Worm (Caenorhabditis elegans): ENCODE data around the gene frpr-19.

The frpr-19 gene

DNA sequence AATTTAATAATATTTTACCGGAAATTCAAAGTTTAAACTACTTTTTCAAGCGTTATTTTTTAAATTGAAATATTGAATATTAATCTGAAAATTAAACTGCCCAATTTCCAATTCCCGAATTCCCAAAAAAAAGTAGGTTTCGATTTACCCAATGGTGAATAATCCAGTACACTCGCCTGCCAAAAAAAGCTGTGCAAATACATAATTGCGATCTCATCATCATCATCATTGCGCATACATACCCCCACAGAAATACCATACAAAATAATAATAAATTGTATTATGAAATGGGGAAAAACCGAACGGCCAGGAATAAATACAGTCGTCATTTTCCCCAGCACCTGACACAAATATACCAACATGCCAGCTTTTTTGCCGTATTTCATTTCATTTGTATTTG is 9.6 kb downstream of the frpr-19 start, which contains the start of gene Y41D4A.1:
TSS of gene Y41D4A.1 (plus strand) at position 301 of the 400 bp plus-strand sequence.
- no peak for TF ChIP-seq skn-1 (tag; optimal IDR thresholded peaks at IDR 0.05)
- TF ChIP-seq nhr-10 (tag; optimal IDR thresholded peaks at IDR 0.05) = no peak
- no peak for TF ChIP-seq unc-62 (GFP tag; optimal IDR thresholded peaks at IDR 0.05)
- no peak for TF ChIP-seq aly-2 (tag; optimal IDR thresholded peaks at IDR 0.05)
- no peak for TF ChIP-seq peb-1 (tag; optimal IDR thresholded peaks at IDR 0.05)
- TF ChIP-seq ztf-11 (tag; optimal IDR thresholded peaks at IDR 0.05) = no peak
- TF ChIP-seq sem-4 (tag; optimal IDR thresholded peaks at IDR 0.05) = no peak
- TF ChIP-seq alr-1 (tag; optimal IDR thresholded peaks at IDR 0.05) = no peak
- no peak for TF ChIP-seq ceh-82 (tag; optimal IDR thresholded peaks at IDR 0.05)
- no peak for TF ChIP-seq mdl-1 (tag; optimal IDR thresholded peaks at IDR 0.05)
- no peak for TF ChIP-seq zag-1 (tag; optimal IDR thresholded peaks at IDR 0.05)
- TF ChIP-seq nhr-77 (tag; optimal IDR thresholded peaks at IDR 0.05) = no peak
- no peak for TF ChIP-seq lsy-2 (tag; optimal IDR thresholded peaks at IDR 0.05)

DNA sequence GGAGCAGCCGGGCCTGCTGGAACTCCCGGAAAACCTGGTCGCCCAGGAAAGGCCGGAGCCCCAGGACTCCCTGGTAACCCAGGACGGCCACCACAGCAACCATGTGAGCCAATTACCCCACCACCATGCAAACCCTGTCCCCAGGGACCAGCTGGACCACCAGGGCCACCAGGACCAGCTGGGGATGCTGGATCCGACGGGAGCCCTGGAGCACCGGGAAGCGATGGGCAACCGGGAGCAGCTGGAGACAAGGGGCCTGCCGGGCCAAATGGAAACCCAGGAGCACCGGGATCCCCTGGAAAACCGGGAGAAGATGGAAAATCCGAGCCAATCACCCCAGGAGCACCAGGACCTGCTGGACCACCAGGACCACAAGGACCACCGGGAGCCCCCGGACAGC is 12.4 kb downstream of the frpr-19 start:
- TF ChIP-seq egl-27 (tag; optimal IDR thresholded peaks at IDR 0.05) (no peak), nhr-21 (tag; optimal IDR thresholded peaks at IDR 0.05) (no peak), skn-1 (tag; optimal IDR thresholded peaks at IDR 0.05) (no peak), gmeb-1 (tag; optimal IDR thresholded peaks at IDR 0.05) (no peak), unc-62 (GFP tag; optimal IDR thresholded peaks at IDR 0.05) (no peak), mdl-1 (tag; optimal IDR thresholded peaks at IDR 0.05) (no peak), crh-2 (tag; optimal IDR thresholded peaks at IDR 0.05) (no peak), ceh-16 (tag; optimal IDR thresholded peaks at IDR 0.05) (no peak), sma-3 (GFP tag; optimal IDR thresholded peaks at IDR 0.05) (no peak), ztf-11 (tag; optimal IDR thresholded peaks at IDR 0.05) (no peak)

DNA sequence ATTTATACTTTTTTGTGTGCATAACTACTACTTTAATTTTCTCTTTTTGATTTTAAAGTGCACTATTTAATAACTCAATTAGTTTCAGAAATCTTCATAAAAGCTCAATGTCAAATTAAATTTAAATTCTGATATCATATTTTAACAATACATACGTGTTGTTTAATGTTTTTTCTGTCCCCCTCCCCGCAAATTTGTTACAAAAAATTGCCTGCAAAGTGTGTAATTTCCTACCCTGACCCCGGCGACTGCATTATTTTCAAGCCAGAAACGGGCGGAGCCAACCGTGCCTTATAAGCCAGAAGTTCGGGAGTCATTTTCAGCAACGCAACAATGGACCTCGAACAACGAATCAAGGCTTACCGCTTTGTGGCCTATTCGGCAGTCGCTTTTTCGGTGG is 13.2 kb downstream of the frpr-19 start, which contains the start of gene col-108:
TSS of gene col-108 (plus strand) at position 301 of the 400 bp plus-strand sequence.
- TF ChIP-seq nhr-129 (tag; optimal IDR thresholded peaks at IDR 0.05) = no peak
- no peak for TF ChIP-seq ama-1 (optimal IDR thresholded peaks at IDR 0.05)
- no peak for TF ChIP-seq nhr-12 (tag; optimal IDR thresholded peaks at IDR 0.05)
- no peak for TF ChIP-seq lin-11 (tag; optimal IDR thresholded peaks at IDR 0.05)
- TF ChIP-seq sma-3 (GFP tag; optimal IDR thresholded peaks at IDR 0.05) = no peak

DNA sequence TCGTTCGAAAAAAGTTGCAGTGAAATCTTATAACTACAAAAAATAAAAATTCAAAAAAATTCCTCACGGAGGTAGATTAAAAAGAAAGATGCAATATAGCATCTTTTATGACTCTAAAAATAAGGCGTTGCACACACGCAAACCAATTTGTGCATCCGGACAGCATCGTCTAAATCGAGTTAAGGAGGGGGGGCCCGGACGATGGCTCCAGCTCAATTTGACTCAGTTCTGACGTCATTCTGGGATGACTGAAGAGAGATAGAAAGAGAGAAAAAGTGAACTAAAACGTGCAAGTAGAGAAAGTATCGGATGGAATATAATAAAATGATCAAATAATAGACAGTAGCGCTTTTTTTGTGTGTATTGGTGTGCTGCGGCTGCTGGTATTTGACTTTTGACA is 15.5 kb downstream of the frpr-19 start:
- TF ChIP-seq lsy-2 (tag; optimal IDR thresholded peaks at IDR 0.05) (peak in 1 of 2 experiments; percentile 54), unc-39 (tag; optimal IDR thresholded peaks at IDR 0.05) (no peak), mdl-1 (tag; optimal IDR thresholded peaks at IDR 0.05) (peak in 1 of 2 experiments; percentile 46), peb-1 (tag; optimal IDR thresholded peaks at IDR 0.05) (no peak), nhr-129 (tag; optimal IDR thresholded peaks at IDR 0.05) (peak; percentile 27), F13H6.1 (tag; optimal IDR thresholded peaks at IDR 0.05) (peak; percentile 56), lin-13 (GFP tag; optimal IDR thresholded peaks at IDR 0.05) (no peak), snpc-4 (tag; optimal IDR thresholded peaks at IDR 0.05) (no peak), blmp-1 (tag; optimal IDR thresholded peaks at IDR 0.05; ENCODE audit: insufficient read depth) (no peak), nhr-10 (tag; optimal IDR thresholded peaks at IDR 0.05) (no peak), ceh-82 (tag; optimal IDR thresholded peaks at IDR 0.05) (no peak), fos-1 (tag; optimal IDR thresholded peaks at IDR 0.05) (no peak), dmd-4 (tag; optimal IDR thresholded peaks at IDR 0.05) (no peak), sma-9 (GFP tag; optimal IDR thresholded peaks at IDR 0.05) (peak; percentile 66), sma-9 (tag; optimal IDR thresholded peaks at IDR 0.05) (no peak), nhr-237 (tag; optimal IDR thresholded peaks at IDR 0.05) (no peak), ceh-16 (tag; optimal IDR thresholded peaks at IDR 0.05) (no peak), unc-55 (GFP tag; optimal IDR thresholded peaks at IDR 0.05) (no peak), egl-27 (tag; optimal IDR thresholded peaks at IDR 0.05) (peak; percentile 15), lin-11 (tag; optimal IDR thresholded peaks at IDR 0.05) (peak; percentile 3), alr-1 (tag; optimal IDR thresholded peaks at IDR 0.05) (no peak), ama-1 (optimal IDR thresholded peaks at IDR 0.05) (no peak), elt-1 (tag; optimal IDR thresholded peaks at IDR 0.05) (no peak), ztf-1 (GFP tag; conservative IDR thresholded peaks at IDR 0.05) (no peak), Y55F3AM.14 (GFP tag; optimal IDR thresholded peaks at IDR 0.05) (no peak), zag-1 (tag; optimal IDR thresholded peaks at IDR 0.05) (peak; percentile 21), C34F6.9 (tag; optimal IDR thresholded peaks at IDR 0.05) (peak; percentile 58), crh-2 (tag; optimal IDR thresholded peaks at IDR 0.05) (no peak), sem-4 (tag; optimal IDR thresholded peaks at IDR 0.05) (peak; percentile 71), skn-1 (tag; optimal IDR thresholded peaks at IDR 0.05) (no peak), mab-5 (tag; optimal IDR thresholded peaks at IDR 0.05) (no peak)

All from whole organism, L2 larva.